Worm (Caenorhabditis elegans) whole organism, L3 larva: Measurements from ENCODE around the gene W08A12.2.

Experiments used
- ama-1 ChIP-seq: fragments of 150-350 bp; optimal IDR thresholded peaks from 2 replicates; lab custom pipeline; 2018
- fos-1 ChIP-seq: fragments of 150-350 bp; optimal IDR thresholded peaks from 2 replicates; lab custom pipeline; 2014; ENCODE audit warnings: missing biosample characterization, missing genetic modification characterization
- mdl-1 ChIP-seq: fragments of 150-350 bp; optimal IDR thresholded peaks from 2 replicates; lab custom pipeline; 2014; ENCODE audit warnings: missing biosample characterization, missing genetic modification characterization
- nhr-23 ChIP-seq: fragments of 150-350 bp; optimal IDR thresholded peaks from 2 replicates; lab custom pipeline; 2014; ENCODE audit warnings: missing biosample characterization, missing genetic modification reagents, missing genetic modification characterization
- nhr-77 ChIP-seq: fragments of 150-350 bp; optimal IDR thresholded peaks from 2 replicates; lab custom pipeline; 2014; ENCODE audit warnings: missing biosample characterization, missing genetic modification characterization

DNA sequence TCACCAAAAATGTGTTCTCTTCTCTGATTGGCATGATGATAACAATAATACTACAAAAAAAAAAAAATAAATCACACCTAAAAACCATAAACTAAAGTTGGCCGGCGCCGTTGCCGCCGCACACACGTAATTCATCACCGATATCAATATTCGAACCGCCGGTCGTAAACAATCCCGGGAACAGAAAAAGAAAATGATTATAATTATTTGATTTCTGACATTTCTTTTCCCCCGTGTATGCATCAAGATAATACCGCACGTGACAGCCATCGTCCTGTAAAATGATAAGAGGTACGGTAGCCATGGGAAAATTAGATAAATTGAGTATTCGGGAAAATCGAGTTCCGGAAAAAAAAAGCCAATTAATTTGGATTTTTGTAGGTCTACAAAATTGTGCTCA is 11.4 kb upstream of the W08A12.2 start:
- no peak for TF ChIP-seq fos-1 (tag; lab: Kevin White, UChicago)
- TF ChIP-seq ama-1, result no peak
- no peak for TF ChIP-seq nhr-77
- no peak for TF ChIP-seq nhr-23 (tag; lab: Kevin White, UChicago)
- TF ChIP-seq mdl-1 (tag; lab: Kevin White, UChicago), result no peak
